Worm (Caenorhabditis elegans): ENCODE results near the gene Y19D10B.6.

The Y19D10B.6 gene

ce11 chrV:2308246-2308645 lies 12.7 kb downstream of the Y19D10B.6 start:
- TF ChIP-seq nhr-25 (tag; optimal IDR thresholded peaks at IDR 0.05) (no peak), elt-3 (tag; optimal IDR thresholded peaks at IDR 0.05) (no peak), ZK546.5 (tag; optimal IDR thresholded peaks at IDR 0.05) (no peak), fos-1 (tag; optimal IDR thresholded peaks at IDR 0.05) (peak; percentile 89), Y55F3AM.14 (GFP tag; optimal IDR thresholded peaks at IDR 0.05) (no peak), mbf-1 (tag; optimal IDR thresholded peaks at IDR 0.05) (no peak), unc-39 (tag; optimal IDR thresholded peaks at IDR 0.05) (no peak), sma-9 (GFP tag; optimal IDR thresholded peaks at IDR 0.05) (peak; percentile 32), sma-9 (tag; optimal IDR thresholded peaks at IDR 0.05) (no peak)

ce11 chrV:2306383-2306782 lies 14.5 kb downstream of the Y19D10B.6 start:
- TF ChIP-seq zag-1 (tag; optimal IDR thresholded peaks at IDR 0.05) (no peak), lin-13 (GFP tag; optimal IDR thresholded peaks at IDR 0.05) (no peak), nhr-11 (tag; optimal IDR thresholded peaks at IDR 0.05) (no peak), nhr-12 (tag; optimal IDR thresholded peaks at IDR 0.05) (no peak), aly-2 (tag; optimal IDR thresholded peaks at IDR 0.05) (no peak), nhr-237 (tag; optimal IDR thresholded peaks at IDR 0.05) (no peak), skn-1 (tag; optimal IDR thresholded peaks at IDR 0.05) (no peak), snpc-4 (tag; optimal IDR thresholded peaks at IDR 0.05) (no peak), sma-3 (GFP tag; optimal IDR thresholded peaks at IDR 0.05) (no peak), lsy-2 (tag; optimal IDR thresholded peaks at IDR 0.05) (no peak), unc-55 (GFP tag; optimal IDR thresholded peaks at IDR 0.05) (no peak), unc-39 (tag; optimal IDR thresholded peaks at IDR 0.05) (no peak), nhr-129 (tag; optimal IDR thresholded peaks at IDR 0.05) (no peak), C34F6.9 (tag; optimal IDR thresholded peaks at IDR 0.05) (no peak), ZK546.5 (tag; optimal IDR thresholded peaks at IDR 0.05) (no peak), Y55F3AM.14 (GFP tag; optimal IDR thresholded peaks at IDR 0.05) (no peak), peb-1 (tag; optimal IDR thresholded peaks at IDR 0.05) (no peak), ceh-82 (tag; optimal IDR thresholded peaks at IDR 0.05) (no peak), R02D3.7 (tag; optimal IDR thresholded peaks at IDR 0.05) (no peak), fos-1 (tag; optimal IDR thresholded peaks at IDR 0.05) (no peak)

- TF ChIP-seq aly-2 (tag; optimal IDR thresholded peaks at IDR 0.05), result no peak
- TF ChIP-seq F13H6.1 (tag; optimal IDR thresholded peaks at IDR 0.05), result no peak
- TF ChIP-seq gmeb-1 (tag; optimal IDR thresholded peaks at IDR 0.05), result no peak
- TF ChIP-seq fos-1 (tag; optimal IDR thresholded peaks at IDR 0.05), result no peak
- no peak for TF ChIP-seq R02D3.7 (tag; optimal IDR thresholded peaks at IDR 0.05)
- TF ChIP-seq peb-1 (tag; optimal IDR thresholded peaks at IDR 0.05), result no peak
- TF ChIP-seq zag-1 (tag; optimal IDR thresholded peaks at IDR 0.05), result no peak
Observed at ce11 chrV:2303775-2304174, 17.1 kb downstream of the Y19D10B.6 start, which contains the start of gene irld-15. Gene irld-15, minus strand, starts transcription at chrV:2303875.

- TF ChIP-seq lin-13 (GFP tag; optimal IDR thresholded peaks at IDR 0.05) (no peak), peb-1 (tag; optimal IDR thresholded peaks at IDR 0.05) (no peak), fos-1 (tag; optimal IDR thresholded peaks at IDR 0.05) (no peak)
Observed at ce11 chrV:2300905-2301304, 20.0 kb downstream of the Y19D10B.6 start, which contains the start of gene Y19D10B.8. Gene Y19D10B.8, minus strand, starts transcription at chrV:2301005.

ce11 chrV:2294577-2294976 lies 26.3 kb downstream of the Y19D10B.6 start, which contains the start of gene nhr-226:
Gene nhr-226, plus strand, starts transcription at chrV:2294877.
- TF ChIP-seq fos-1 (tag; optimal IDR thresholded peaks at IDR 0.05) (peak; percentile 46), blmp-1 (tag; optimal IDR thresholded peaks at IDR 0.05; ENCODE audit: insufficient read depth) (no peak)

- no peak for TF ChIP-seq blmp-1 (tag; optimal IDR thresholded peaks at IDR 0.05; ENCODE audit: insufficient read depth)
- TF ChIP-seq fos-1 (tag; optimal IDR thresholded peaks at IDR 0.05), result peak; percentile 37
Observed at ce11 chrV:2292240-2292639, 28.7 kb downstream of the Y19D10B.6 start, which contains the start of gene nhr-115. Gene nhr-115, plus strand, starts transcription at chrV:2292540.

- TF ChIP-seq fos-1 (tag; optimal IDR thresholded peaks at IDR 0.05) (peak; percentile 57), sem-4 (tag; optimal IDR thresholded peaks at IDR 0.05) (no peak), nhr-10 (tag; optimal IDR thresholded peaks at IDR 0.05) (no peak), sma-9 (GFP tag; optimal IDR thresholded peaks at IDR 0.05) (peak; percentile 18), sma-9 (tag; optimal IDR thresholded peaks at IDR 0.05) (no peak)
Observed at ce11 chrV:2290329-2290728, 30.6 kb downstream of the Y19D10B.6 start, which contains the start of gene nhr-225. Gene nhr-225, minus strand, starts transcription at chrV:2290474.
